Fruit fly (Drosophila melanogaster) Kc167 (cell line): ENCODE data around the gene CG6683.

Source experiments
- Sin3A ChIP-seq: fragments of >200 bp; optimal IDR thresholded peaks from 2 replicates; lab custom pipeline; 2018; ENCODE audit warnings: missing external identifiers
- h ChIP-seq: fragments of >200 bp; optimal IDR thresholded peaks from 3 replicates; lab custom pipeline; 2018; ENCODE audit warnings: missing external identifiers
- psq ChIP-seq: fragments of >200 bp; optimal IDR thresholded peaks from 2 replicates; lab custom pipeline; 2017; ENCODE audit warnings: missing external identifiers
- ttk ChIP-seq: sonication (Bioruptor generic); optimal IDR thresholded peaks from 2 replicates; lab custom pipeline; 2017; ENCODE audit warnings: missing external identifiers

DNA sequence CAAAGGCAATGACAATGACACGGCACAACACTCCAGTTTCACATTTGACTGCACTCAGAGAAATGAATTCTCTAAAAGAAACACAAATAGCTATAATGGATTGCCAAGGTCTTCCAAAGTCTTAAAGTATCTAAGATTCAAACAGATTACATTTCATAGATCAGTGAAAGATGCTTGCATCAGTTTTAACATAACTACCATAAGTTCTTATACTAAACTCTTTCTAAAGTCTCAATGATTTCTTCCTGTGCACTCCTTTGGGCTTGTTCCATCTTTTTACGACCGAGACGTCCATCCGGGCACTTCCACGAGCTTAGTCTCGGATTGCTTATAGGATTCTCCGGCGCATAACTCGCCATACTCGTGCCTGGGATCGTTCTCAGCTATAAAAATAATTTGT lies 27.5 kb upstream of the CG6683 start:
- no peak for TF ChIP-seq psq (lab: Kevin White, UChicago)
- no peak for TF ChIP-seq ttk (lab: Kevin White, UChicago)
- TF ChIP-seq Sin3A (lab: Kevin White, UChicago): no peak
- TF ChIP-seq h (lab: Kevin White, UChicago): no peak
